Fruit fly (Drosophila melanogaster): ENCODE measurements around the gene CG33322.

CG33322 gene

dm6 chr2L:20811039-20811652, 4.9 kb downstream of the CG33322 start (continued):
- TF ChIP-seq CG17361 (GFP tag; IDR thresholded peaks at IDR 0.05) (peak; percentile 64; the same call in 1 of the 3 replicates), otp (GFP tag; IDR thresholded peaks at IDR 0.05) (no peak), CG33557 (GFP tag; optimal IDR thresholded peaks at IDR 0.05) (no peak), D19B (GFP tag; optimal IDR thresholded peaks at IDR 0.05) (peak; percentile 62), sens (GFP tag) (peak; percentile 72), CG15073 (GFP tag; optimal IDR thresholded peaks at IDR 0.05) (no peak), CG14860 (GFP tag; IDR thresholded peaks at IDR 0.05; ENCODE audit: partially characterized antibody) (no peak), Chrac-16 (GFP tag; optimal IDR thresholded peaks at IDR 0.05) (peak; percentile 15), Atf6 (GFP tag; IDR thresholded peaks at IDR 0.05) (peak; percentile 39; the same call in 1 of the 2 replicates), CG12155 (GFP tag; optimal IDR thresholded peaks at IDR 0.05) (no peak), wor (GFP tag; IDR thresholded peaks at IDR 0.05) (0 out of 2 replicates have a peak, but pooled peaks have one; percentile 16), cato (GFP tag; optimal IDR thresholded peaks at IDR 0.05; ENCODE audit: borderline replicate concordance) (peak; percentile 2), nerfin-2 (GFP tag; IDR thresholded peaks at IDR 0.05; ENCODE audit: partially characterized antibody) (no peak), vvl (GFP tag; IDR thresholded peaks at IDR 0.05) (0 out of 2 replicates have a peak, but pooled peaks have one; percentile 51), CG1647 (GFP tag; optimal IDR thresholded peaks at IDR 0.05) (no peak), amos (GFP tag; IDR thresholded peaks at IDR 0.05; ENCODE audit: partially characterized antibody) (no peak), CG2120 (GFP tag; optimal IDR thresholded peaks at IDR 0.05) (peak; percentile 4), Spps (tag; optimal IDR thresholded peaks at IDR 0.05) (no peak), CG6689 (GFP tag; IDR thresholded peaks at IDR 0.05) (peak; percentile 59), Fer3 (tag; optimal IDR thresholded peaks at IDR 0.05) (peak; percentile 41), Doc2 (GFP tag; IDR thresholded peaks at IDR 0.05) (no peak), CG7786 (GFP tag; optimal IDR thresholded peaks at IDR 0.05) (no peak), CG14441 (GFP tag; IDR thresholded peaks at IDR 0.05) (peak; percentile 62), rib (GFP tag; IDR thresholded peaks at IDR 0.05) (no peak), ATbp (GFP tag; optimal IDR thresholded peaks at IDR 0.05) (peak; percentile 55), ems (GFP tag; optimal IDR thresholded peaks at IDR 0.05) (peak; percentile 8), CG4360 (GFP tag; IDR thresholded peaks at IDR 0.05) (no peak), trh (GFP tag; optimal IDR thresholded peaks at IDR 0.05) (no peak), mam (GFP tag; optimal IDR thresholded peaks at IDR 0.05) (no peak), Nf-YC (tag; optimal IDR thresholded peaks at IDR 0.05) (peak; percentile 13), pnt (GFP tag; optimal IDR thresholded peaks at IDR 0.05) (peak; percentile 2), fru (optimal IDR thresholded peaks at IDR 0.05) (no peak), CG32532 (GFP tag; IDR thresholded peaks at IDR 0.05) (peak; percentile 35; the same call in 1 of the 2 replicates), wdn (GFP tag; IDR thresholded peaks at IDR 0.05) (no peak), CG7928 (GFP tag; optimal IDR thresholded peaks at IDR 0.05) (no peak), Dip2 (GFP tag; IDR thresholded peaks at IDR 0.05) (no peak), CG8478 (optimal IDR thresholded peaks at IDR 0.05) (no peak), HmgZ (tag; optimal IDR thresholded peaks at IDR 0.05) (no peak), Neu2 (GFP tag; optimal IDR thresholded peaks at IDR 0.05; ENCODE audit: borderline replicate concordance) (no peak), sc (optimal IDR thresholded peaks at IDR 0.05) (no peak), sc (GFP tag; optimal IDR thresholded peaks at IDR 0.05) (peak; percentile 0), Hsf (GFP tag; optimal IDR thresholded peaks at IDR 0.05) (peak; percentile 6), CG12299 (tag; optimal IDR thresholded peaks at IDR 0.05) (no peak), Dad (GFP tag; optimal IDR thresholded peaks at IDR 0.05) (no peak), zen (tag; optimal IDR thresholded peaks at IDR 0.05) (no peak), H15 (GFP tag; IDR thresholded peaks at IDR 0.05) (peak; percentile 60; the same call in 2 of the 3 replicates), gsb-n (tag; optimal IDR thresholded peaks at IDR 0.05) (peak; percentile 34), lab (GFP tag; optimal IDR thresholded peaks at IDR 0.05) (peak; percentile 54), CG10979 (tag; optimal IDR thresholded peaks at IDR 0.05) (peak; percentile 29), CG11696 (GFP tag; IDR thresholded peaks at IDR 0.05) (peak; percentile 60; the same call in 1 of the 2 replicates), slbo (GFP tag; IDR thresholded peaks at IDR 0.05) (no peak), NC2α (GFP tag; optimal IDR thresholded peaks at IDR 0.05) (no peak)

Measured in whole organism, embryonic.